Fruit fly (Drosophila melanogaster) whole organism, pupa: ENCODE measurements around the gene PolI.

Experiments used
- CG34367 ChIP-seq: fragments of 200-800 bp; sonication (Bioruptor generic); optimal IDR thresholded peaks from 2 replicates; lab custom pipeline; 2018; ENCODE audit warnings: missing biosample characterization, mild to moderate bottlenecking, missing genetic modification characterization
- CG4496 ChIP-seq: fragments of 200-800 bp; sonication (Bioruptor generic); IDR thresholded peaks from 3 replicates; pipeline ENCODE4 v1.3.6; 2022; ENCODE audit warnings: missing biosample characterization, missing genetic modification characterization
- CG9948 ChIP-seq: fragments of 200-800 bp; sonication (Bioruptor generic); optimal IDR thresholded peaks from 2 replicates; lab custom pipeline; 2018; ENCODE audit warnings: missing biosample characterization, mild to moderate bottlenecking, missing genetic modification characterization, moderate library complexity
- Pif1A ChIP-seq: fragments of 200-800 bp; sonication (Bioruptor generic); optimal IDR thresholded peaks from 3 replicates; lab custom pipeline; 2016; ENCODE audit warnings: missing biosample characterization, missing genetic modification characterization
- Snoo ChIP-seq: fragments of 200-800 bp; sonication (Bioruptor generic); optimal IDR thresholded peaks from 3 replicates; lab custom pipeline; 2017; ENCODE audit warnings: missing biosample characterization, mild to moderate bottlenecking, missing genetic modification characterization, inconsistent platforms

dm6 chr3R:8212594-8212993 is 20.7 kb upstream of the PolI start:
- TF ChIP-seq CG4496 (GFP tag; lab: Robert Waterston, UW) (no peak), Snoo (tag; lab: Kevin White, UChicago) (no peak), CG34367 (tag; lab: Kevin White, UChicago) (no peak), CG9948 (tag; lab: Kevin White, UChicago) (no peak), Pif1A (no peak)
